Fruit fly (Drosophila melanogaster): Measurements from ENCODE around the gene AnxB11.

AnxB11 gene

dm6 chrX:16391397-16391796 lies 30.7 kb downstream of the AnxB11 start, which contains the start of the genes TH1 and mei-41 (continued):
- TF ChIP-seq cyc (GFP tag; optimal IDR thresholded peaks at IDR 0.05), result peak; percentile 70
- peak in 1 of 2 experiments; percentile 65 for TF ChIP-seq salr (GFP tag; optimal IDR thresholded peaks at IDR 0.05)
- peak; percentile 85 for TF ChIP-seq CG32006 (GFP tag; optimal IDR thresholded peaks at IDR 0.05)
- no peak for TF ChIP-seq CG6276 (GFP tag; optimal IDR thresholded peaks at IDR 0.05)
- TF ChIP-seq dac (GFP tag; optimal IDR thresholded peaks at IDR 0.05), result peak; percentile 71
- no peak for TF ChIP-seq CG3919 (GFP tag; optimal IDR thresholded peaks at IDR 0.05)
- TF ChIP-seq Hr39 (GFP tag; optimal IDR thresholded peaks at IDR 0.05), result no peak
- peak; percentile 74 for TF ChIP-seq CG4318 (GFP tag; optimal IDR thresholded peaks at IDR 0.05)
- no peak for TF ChIP-seq Ets96B (tag; optimal IDR thresholded peaks at IDR 0.05)
- no peak for TF ChIP-seq topi (GFP tag; optimal IDR thresholded peaks at IDR 0.05)
- TF ChIP-seq CG10669 (GFP tag; optimal IDR thresholded peaks at IDR 0.05), result no peak
- no peak for TF ChIP-seq CG7368 (GFP tag; optimal IDR thresholded peaks at IDR 0.05)
- TF ChIP-seq CG10631 (GFP tag; optimal IDR thresholded peaks at IDR 0.05), result peak; percentile 84
- no peak for TF ChIP-seq fkh (GFP tag; optimal IDR thresholded peaks at IDR 0.05)
- TF ChIP-seq fd59A (GFP tag; optimal IDR thresholded peaks at IDR 0.05), result peak; percentile 58
- TF ChIP-seq CG8632 (GFP tag; optimal IDR thresholded peaks at IDR 0.05), result peak; percentile 67
- TF ChIP-seq Ets21C (GFP tag; optimal IDR thresholded peaks at IDR 0.05), result no peak

DNA sequence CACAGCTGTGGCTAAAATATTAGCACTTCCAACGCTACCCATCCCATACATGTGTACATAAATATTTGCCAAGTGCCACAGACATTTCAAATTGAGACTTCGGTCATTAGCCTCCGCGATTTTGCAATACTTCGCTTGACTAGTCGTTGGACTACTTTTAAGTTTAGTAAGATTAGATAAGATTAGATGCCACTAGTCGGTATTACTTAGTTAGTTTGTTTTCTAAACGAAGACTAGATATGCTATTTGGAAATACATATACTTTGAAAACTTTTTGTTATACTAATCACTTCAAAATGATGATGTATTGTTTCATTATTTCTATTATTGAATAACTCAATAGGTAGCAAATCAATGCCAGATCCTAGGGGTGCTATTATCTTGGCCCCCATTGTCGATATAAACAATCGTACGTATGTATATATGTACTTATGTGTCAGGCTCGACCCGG lies 36.1 kb downstream of the AnxB11 start:
- no peak for TF ChIP-seq fd85E (GFP tag; optimal IDR thresholded peaks at IDR 0.05)
- TF ChIP-seq OdsH (GFP tag; optimal IDR thresholded peaks at IDR 0.05), result peak; percentile 44
- peak; percentile 83 for TF ChIP-seq svp (GFP tag)
- peak; percentile 32 for TF ChIP-seq CG3032 (tag; optimal IDR thresholded peaks at IDR 0.05)
- TF ChIP-seq CG16779 (tag; optimal IDR thresholded peaks at IDR 0.05), result no peak
- TF ChIP-seq net (GFP tag; optimal IDR thresholded peaks at IDR 0.05), result peak; percentile 54
- TF ChIP-seq Lpt (GFP tag; optimal IDR thresholded peaks at IDR 0.05), result no peak
- TF ChIP-seq topi (GFP tag; optimal IDR thresholded peaks at IDR 0.05), result peak; percentile 52
- TF ChIP-seq pdm3 (GFP tag; optimal IDR thresholded peaks at IDR 0.05), result no peak
- peak; percentile 23 for TF ChIP-seq CG4318 (GFP tag; optimal IDR thresholded peaks at IDR 0.05)
- TF ChIP-seq CG8632 (GFP tag; optimal IDR thresholded peaks at IDR 0.05), result peak; percentile 40
- peak; percentile 30 for TF ChIP-seq Hr39 (GFP tag; optimal IDR thresholded peaks at IDR 0.05)
- TF ChIP-seq Ets96B (tag; optimal IDR thresholded peaks at IDR 0.05), result peak; percentile 34
- no peak for TF ChIP-seq vri (GFP tag; optimal IDR thresholded peaks at IDR 0.05)
- no peak for TF ChIP-seq Sox15 (GFP tag; optimal IDR thresholded peaks at IDR 0.05)
- peak; percentile 14 for TF ChIP-seq fd59A (GFP tag; optimal IDR thresholded peaks at IDR 0.05)
- TF ChIP-seq CG1621 (tag; optimal IDR thresholded peaks at IDR 0.05), result no peak
- TF ChIP-seq CG34406 (GFP tag; optimal IDR thresholded peaks at IDR 0.05), result peak; percentile 44
- TF ChIP-seq Met (GFP tag; optimal IDR thresholded peaks at IDR 0.05), result peak; percentile 69
- TF ChIP-seq CG8319 (GFP tag; optimal IDR thresholded peaks at IDR 0.05), result peak; percentile 7
- no peak for TF ChIP-seq Hr4 (GFP tag; optimal IDR thresholded peaks at IDR 0.05)
- peak; percentile 41 for TF ChIP-seq Sox14 (GFP tag; optimal IDR thresholded peaks at IDR 0.05)
- peak; percentile 17 for TF ChIP-seq CG10669 (GFP tag; optimal IDR thresholded peaks at IDR 0.05)
- TF ChIP-seq CG32006 (GFP tag; optimal IDR thresholded peaks at IDR 0.05), result peak; percentile 69
- peak; percentile 65; the same call in 2 of the 3 replicates for TF ChIP-seq CG8119 (GFP tag; IDR thresholded peaks at IDR 0.05)
- no peak for TF ChIP-seq CG6854 (GFP tag; optimal IDR thresholded peaks at IDR 0.05)
- peak; percentile 71 for TF ChIP-seq CG15336 (GFP tag; IDR thresholded peaks at IDR 0.05)
- TF ChIP-seq CG31627 (GFP tag; optimal IDR thresholded peaks at IDR 0.05), result peak; percentile 41
- TF ChIP-seq salr (GFP tag; optimal IDR thresholded peaks at IDR 0.05), result peak in 1 of 2 experiments; percentile 51
- no peak for TF ChIP-seq Eip75B (GFP tag; optimal IDR thresholded peaks at IDR 0.05)
- peak; percentile 69 for TF ChIP-seq fkh (GFP tag; optimal IDR thresholded peaks at IDR 0.05)
- no peak for TF ChIP-seq CG3919 (GFP tag; optimal IDR thresholded peaks at IDR 0.05)
- peak; percentile 58 for TF ChIP-seq CG6276 (GFP tag; optimal IDR thresholded peaks at IDR 0.05)
- TF ChIP-seq CG11762 (GFP tag; optimal IDR thresholded peaks at IDR 0.05; ENCODE audit: insufficient read depth), result peak; percentile 28
- peak; percentile 37 for TF ChIP-seq CG6792 (GFP tag; optimal IDR thresholded peaks at IDR 0.05)
- TF ChIP-seq ss (GFP tag; optimal IDR thresholded peaks at IDR 0.05), result peak; percentile 10 to 33
- peak; percentile 57 for TF ChIP-seq esn (GFP tag; optimal IDR thresholded peaks at IDR 0.05)
- TF ChIP-seq CG7368 (GFP tag; optimal IDR thresholded peaks at IDR 0.05), result no peak
- TF ChIP-seq lz (GFP tag; optimal IDR thresholded peaks at IDR 0.05), result peak; percentile 30
- TF ChIP-seq Eip78C (GFP tag), result peak; percentile 86
- no peak for TF ChIP-seq CG11902 (GFP tag; optimal IDR thresholded peaks at IDR 0.05)
- peak; percentile 17 for TF ChIP-seq cyc (GFP tag; optimal IDR thresholded peaks at IDR 0.05)
- TF ChIP-seq CG6808 (GFP tag; optimal IDR thresholded peaks at IDR 0.05), result no peak
- no peak for TF ChIP-seq Sox102F (GFP tag; optimal IDR thresholded peaks at IDR 0.05)
- TF ChIP-seq spab (GFP tag; optimal IDR thresholded peaks at IDR 0.05), result no peak
